Worm (Caenorhabditis elegans) whole organism, late embryonic: ENCODE measurements around the gene T01B4.3.

Experiments
- T23F11.4 ChIP-seq: fragments of 200-800 bp; sonication (Bioruptor generic); optimal IDR thresholded peaks from 2 replicates; lab custom pipeline; 2018; ENCODE audit warnings: mild to moderate bottlenecking, missing genetic modification characterization, missing compliant biosample characterization
- ama-1 ChIP-seq: fragments of 150-350 bp; optimal IDR thresholded peaks from 2 replicates; lab custom pipeline; 2014
- dve-1 ChIP-seq: sonication (generic microtip); optimal IDR thresholded peaks from 2 replicates; lab custom pipeline; 2017; ENCODE audit warnings: antibody characterized with exemption, mild to moderate bottlenecking, missing genetic modification characterization, missing compliant biosample characterization
- ets-4 ChIP-seq: sonication (generic microtip); optimal IDR thresholded peaks from 2 replicates; lab custom pipeline; 2016; ENCODE audit warnings: missing genetic modification characterization, missing compliant biosample characterization
- fkh-10 ChIP-seq: fragments of 150-350 bp; optimal IDR thresholded peaks from 2 replicates; lab custom pipeline; 2014; ENCODE audit warnings: missing biosample characterization, missing genetic modification reagents, missing genetic modification characterization
- fkh-6 ChIP-seq: sonication (generic microtip); optimal IDR thresholded peaks from 2 replicates; lab custom pipeline; 2016; ENCODE audit warnings: missing genetic modification characterization, missing compliant biosample characterization
- pag-3 ChIP-seq: sonication (generic microtip); optimal IDR thresholded peaks from 2 replicates; lab custom pipeline; 2016; ENCODE audit warnings: missing compliant biosample characterization, missing genetic modification characterization, borderline replicate concordance
- pax-1 ChIP-seq: fragments of 150-350 bp; optimal IDR thresholded peaks from 2 replicates; lab custom pipeline; 2014; ENCODE audit warnings: missing biosample characterization, missing genetic modification characterization
- pha-4 ChIP-seq: fragments of 150-350 bp; optimal IDR thresholded peaks from 2 replicates; lab custom pipeline; 2018; ENCODE audit warnings: missing biosample characterization, missing genetic modification reagents, missing genetic modification characterization
- pros-1 ChIP-seq: fragments of 150-350 bp; optimal IDR thresholded peaks from 2 replicates; lab custom pipeline; 2014; ENCODE audit warnings: missing biosample characterization, missing genetic modification reagents, missing genetic modification characterization
- sox-4 ChIP-seq: sonication (generic microtip); optimal IDR thresholded peaks from 2 replicates; lab custom pipeline; 2017; ENCODE audit warnings: mild to moderate bottlenecking, missing genetic modification characterization, inconsistent platforms, missing compliant biosample characterization
- syd-9 ChIP-seq: sonication (generic microtip); optimal IDR thresholded peaks from 2 replicates; lab custom pipeline; 2016; ENCODE audit warnings: mild to moderate bottlenecking, missing genetic modification characterization, moderate library complexity, missing compliant biosample characterization
- tbx-2 ChIP-seq: sonication (generic microtip); optimal IDR thresholded peaks from 2 replicates; lab custom pipeline; 2016; ENCODE audit warnings: missing genetic modification characterization, missing compliant biosample characterization

ce11 chrX:16366508-16366907 lies 49.0 kb upstream of the T01B4.3 start:
- TF ChIP-seq syd-9 (tag; lab: Kevin White, UChicago) (no peak), pha-4 (tag; lab: Kevin White, UChicago) (no peak), T23F11.4 (GFP tag; lab: Kevin White, UChicago) (no peak), ama-1 (lab: Kevin White, UChicago) (no peak), pax-1 (tag; lab: Kevin White, UChicago) (no peak), fkh-6 (tag; lab: Kevin White, UChicago) (no peak), fkh-10 (peak; percentile 50), pag-3 (no peak), pros-1 (tag; lab: Kevin White, UChicago) (no peak), tbx-2 (no peak), sox-4 (tag; lab: Kevin White, UChicago) (no peak), ets-4 (tag; lab: Kevin White, UChicago) (no peak), dve-1 (tag; lab: Kevin White, UChicago) (no peak)
